Worm (Caenorhabditis elegans) whole organism, midembryonic: ENCODE data around the gene B0303.16.

Experiments used
- T22C8.4 ChIP-seq: fragments of 200-800 bp; sonication (Bioruptor generic); IDR thresholded peaks from 2 replicates; pipeline ENCODE4 v1.3.6; 2022; ENCODE audit warnings: missing genetic modification characterization, missing compliant biosample characterization
- cog-1 ChIP-seq: sonication (generic microtip); optimal IDR thresholded peaks from 2 replicates; lab custom pipeline; 2016; ENCODE audit warnings: missing genetic modification characterization, missing compliant biosample characterization
- flt-1 ChIP-seq: fragments of 200-800 bp; sonication (Bioruptor generic); IDR thresholded peaks from 2 replicates; pipeline ENCODE4 v1.3.6; 2022; ENCODE audit warnings: missing genetic modification characterization, missing compliant biosample characterization
- klf-2 ChIP-seq: fragments of 200-800 bp; sonication (Bioruptor generic); conservative IDR thresholded peaks from 2 replicates; pipeline ENCODE4 v1.3.6; 2022; ENCODE audit warnings: missing genetic modification reagents, missing genetic modification characterization, missing compliant biosample characterization
- med-1 ChIP-seq: sonication (generic microtip); optimal IDR thresholded peaks from 2 replicates; lab custom pipeline; 2017; ENCODE audit warnings: missing genetic modification characterization, mild to moderate bottlenecking, missing compliant biosample characterization, antibody characterized with exemption, missing genetic modification reagents; ENCODE audit not compliant: insufficient read depth
- ref-1 ChIP-seq: fragments of 200-800 bp; sonication (Bioruptor generic); conservative IDR thresholded peaks from 2 replicates; pipeline ENCODE4 v1.3.6; 2022; ENCODE audit warnings: missing genetic modification reagents, missing genetic modification characterization, missing compliant biosample characterization
- tab-1 ChIP-seq: fragments of 200-800 bp; sonication (Bioruptor generic); IDR thresholded peaks from 2 replicates; pipeline ENCODE4 v1.3.6; 2022; ENCODE audit warnings: missing genetic modification characterization, missing compliant biosample characterization
- ztf-23 ChIP-seq: fragments of 200-800 bp; sonication (Bioruptor generic); IDR thresholded peaks from 2 replicates; pipeline ENCODE4 v1.3.6; 2022; ENCODE audit warnings: missing genetic modification reagents, missing genetic modification characterization, missing compliant biosample characterization
- ztf-29 ChIP-seq: fragments of 200-800 bp; sonication (Bioruptor generic); IDR thresholded peaks from 2 replicates; pipeline ENCODE4 v1.3.6; 2022; ENCODE audit warnings: missing genetic modification reagents, missing genetic modification characterization, missing compliant biosample characterization

B0303.16 gene

DNA sequence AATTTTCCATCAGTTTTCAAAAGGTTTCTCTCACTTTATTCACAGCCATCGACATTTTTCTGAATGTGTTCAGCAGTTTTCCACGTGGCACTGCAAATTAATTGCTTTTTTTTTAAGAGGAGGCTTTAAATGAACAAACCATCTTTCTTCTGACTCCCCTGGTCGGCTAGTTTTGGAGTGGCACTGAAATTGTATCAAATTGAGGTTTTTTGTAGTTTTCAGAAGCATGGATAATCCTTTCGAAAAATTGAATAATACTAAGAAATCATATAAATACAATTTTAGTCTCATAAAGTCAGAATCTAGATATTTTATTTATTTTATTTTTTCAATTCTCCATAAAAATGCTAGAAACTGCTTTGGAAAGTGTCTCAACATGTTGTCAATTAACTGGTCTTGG is at the start of gene B0303.16:
TSS of gene B0303.16 (plus strand) at position 301 of the 400 bp plus-strand sequence.
- TF ChIP-seq tab-1 (no peak), ztf-23 (GFP tag; lab: Robert Waterston, UW) (no peak), flt-1 (GFP tag; lab: Robert Waterston, UW) (no peak), ztf-29 (GFP tag; lab: Robert Waterston, UW) (no peak), ref-1 (no peak), T22C8.4 (GFP tag; lab: Robert Waterston, UW) (no peak), med-1 (GFP tag; lab: Kevin White, UChicago) (no peak), klf-2 (no peak), cog-1 (tag; lab: Kevin White, UChicago) (no peak)

DNA sequence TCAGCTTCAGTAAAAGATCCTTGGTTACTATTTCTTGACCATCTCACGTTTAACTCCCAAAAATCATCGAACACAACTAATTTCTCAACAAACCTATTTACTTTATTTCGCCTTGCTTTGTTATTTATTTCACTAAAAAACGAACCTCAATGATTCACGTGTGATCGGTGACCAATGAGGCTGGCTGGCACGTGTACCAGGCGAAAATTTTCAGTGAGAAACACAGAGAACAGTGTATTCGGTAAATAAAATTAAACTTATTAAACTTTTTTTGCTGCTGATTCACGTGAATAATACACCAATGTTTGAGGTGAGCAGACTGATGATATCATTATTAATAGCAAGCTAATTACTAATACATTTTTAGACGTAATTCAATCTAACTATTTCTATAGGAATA is 49.5 kb upstream of the B0303.16 start:
- no peak for TF ChIP-seq ztf-29 (GFP tag; lab: Robert Waterston, UW)
- TF ChIP-seq med-1 (GFP tag; lab: Kevin White, UChicago): no peak
- TF ChIP-seq flt-1 (GFP tag; lab: Robert Waterston, UW): no peak
- no peak for TF ChIP-seq ref-1
- no peak for TF ChIP-seq tab-1
- no peak for TF ChIP-seq T22C8.4 (GFP tag; lab: Robert Waterston, UW)
- no peak for TF ChIP-seq ztf-23 (GFP tag; lab: Robert Waterston, UW)
- no peak for TF ChIP-seq klf-2
- no peak for TF ChIP-seq cog-1 (tag; lab: Kevin White, UChicago)

DNA sequence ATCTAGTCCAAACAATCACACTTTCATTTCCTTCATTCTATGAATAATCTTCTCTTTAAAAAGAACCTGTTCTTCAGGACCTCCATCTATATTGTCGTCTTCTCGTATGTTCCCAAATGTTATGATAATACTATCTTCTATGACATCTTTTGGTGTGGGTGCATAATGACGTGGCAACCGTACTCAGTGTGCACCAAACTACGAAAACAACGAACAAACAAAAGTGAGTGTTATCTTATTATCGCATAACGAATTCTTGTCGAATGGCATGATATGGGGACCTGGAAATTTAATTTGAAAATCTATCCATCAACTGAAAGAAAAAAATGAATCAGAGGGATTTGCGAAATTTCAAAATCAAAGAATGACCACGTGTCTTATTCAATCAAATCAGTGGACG is 48.8 kb upstream of the B0303.16 start:
- TF ChIP-seq flt-1 (GFP tag; lab: Robert Waterston, UW) (no peak), tab-1 (no peak), med-1 (GFP tag; lab: Kevin White, UChicago) (no peak), ztf-23 (GFP tag; lab: Robert Waterston, UW) (no peak), ref-1 (no peak), cog-1 (tag; lab: Kevin White, UChicago) (no peak), T22C8.4 (GFP tag; lab: Robert Waterston, UW) (no peak), ztf-29 (GFP tag; lab: Robert Waterston, UW) (no peak), klf-2 (no peak)

DNA sequence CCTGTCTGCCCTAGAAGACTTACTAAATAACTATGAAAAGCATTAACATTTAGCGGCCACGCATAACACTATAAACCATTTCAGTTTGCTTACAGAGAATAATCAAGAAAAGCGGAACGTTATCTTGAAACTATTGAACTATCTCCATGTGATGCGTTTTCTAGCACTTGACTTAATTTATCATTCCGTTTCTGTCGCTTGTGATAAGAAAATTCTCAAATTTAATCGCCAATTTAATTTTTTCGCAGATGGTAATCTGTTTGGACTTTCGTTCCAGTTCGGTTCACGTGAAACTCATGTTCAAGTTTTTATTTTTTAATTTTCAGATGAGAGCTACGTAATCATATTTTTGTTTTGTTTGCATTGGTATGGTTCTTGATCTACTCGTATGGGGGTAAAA is 47.9 kb upstream of the B0303.16 start:
- no peak for TF ChIP-seq ztf-23 (GFP tag; lab: Robert Waterston, UW)
- TF ChIP-seq ref-1: no peak
- no peak for TF ChIP-seq T22C8.4 (GFP tag; lab: Robert Waterston, UW)
- TF ChIP-seq ztf-29 (GFP tag; lab: Robert Waterston, UW): no peak
- no peak for TF ChIP-seq tab-1
- no peak for TF ChIP-seq klf-2
- TF ChIP-seq cog-1 (tag; lab: Kevin White, UChicago): no peak
- TF ChIP-seq med-1 (GFP tag; lab: Kevin White, UChicago): no peak
- no peak for TF ChIP-seq flt-1 (GFP tag; lab: Robert Waterston, UW)

DNA sequence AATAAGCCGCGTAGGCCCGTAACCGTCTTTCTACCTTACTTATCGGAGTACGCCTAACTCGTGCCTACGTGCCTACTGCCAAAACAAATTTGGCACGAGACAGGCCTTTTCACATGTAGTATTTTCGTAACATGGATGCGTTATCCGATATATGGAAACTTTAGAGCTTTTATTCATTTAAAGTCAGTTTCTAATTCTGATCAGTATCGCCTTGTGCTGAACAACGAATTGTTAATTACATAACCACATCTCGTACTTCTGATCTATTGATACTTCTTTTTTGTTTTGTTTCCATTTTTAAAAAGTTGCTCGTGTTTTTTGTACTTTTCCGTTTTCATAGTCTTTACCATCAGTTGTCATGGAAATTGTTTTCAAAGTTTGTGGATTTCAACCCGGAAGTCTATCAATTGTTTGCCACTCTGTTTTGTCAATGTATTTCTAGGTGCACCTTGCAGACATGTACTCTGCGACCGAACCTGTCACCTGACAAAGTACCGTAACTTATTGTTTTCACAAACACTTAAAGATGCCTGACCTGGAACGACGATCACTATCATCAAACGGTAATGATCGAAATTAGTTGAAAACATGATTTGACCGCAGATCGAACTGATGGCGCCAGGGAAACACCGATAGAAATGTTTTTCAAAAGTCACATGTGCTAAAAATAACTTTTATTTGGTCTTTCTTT is 47.0 kb upstream of the B0303.16 start:
- no peak for TF ChIP-seq ztf-23 (GFP tag; lab: Robert Waterston, UW)
- TF ChIP-seq ref-1: no peak
- no peak for TF ChIP-seq cog-1 (tag; lab: Kevin White, UChicago)
- TF ChIP-seq ztf-29 (GFP tag; lab: Robert Waterston, UW): no peak
- no peak for TF ChIP-seq med-1 (GFP tag; lab: Kevin White, UChicago)
- TF ChIP-seq T22C8.4 (GFP tag; lab: Robert Waterston, UW): no peak
- no peak for TF ChIP-seq tab-1
- no peak for TF ChIP-seq klf-2
- TF ChIP-seq flt-1 (GFP tag; lab: Robert Waterston, UW): no peak

DNA sequence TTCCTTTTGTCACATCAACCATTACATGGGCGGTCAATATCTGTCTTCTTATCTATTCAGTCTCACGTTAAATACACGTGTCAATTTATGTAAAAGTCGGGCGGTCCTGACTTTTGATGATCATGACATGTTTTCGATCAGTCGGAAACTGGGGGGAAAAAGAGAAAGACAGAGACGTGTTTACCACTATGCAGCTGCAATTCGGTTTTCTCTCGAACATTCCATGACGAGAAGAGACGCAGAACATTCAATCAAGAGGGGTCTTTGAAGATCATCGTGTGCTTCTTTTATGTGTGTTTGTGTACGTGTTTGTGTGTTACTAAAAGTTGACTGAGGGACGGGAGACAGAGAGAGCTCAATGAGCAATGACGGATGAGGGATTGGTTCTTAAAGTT is 46.5 kb upstream of the B0303.16 start:
- TF ChIP-seq cog-1 (tag; lab: Kevin White, UChicago) (no peak), T22C8.4 (GFP tag; lab: Robert Waterston, UW) (no peak), ref-1 (no peak), tab-1 (no peak), med-1 (GFP tag; lab: Kevin White, UChicago) (no peak), ztf-23 (GFP tag; lab: Robert Waterston, UW) (no peak), ztf-29 (GFP tag; lab: Robert Waterston, UW) (no peak), flt-1 (GFP tag; lab: Robert Waterston, UW) (no peak), klf-2 (no peak)

DNA sequence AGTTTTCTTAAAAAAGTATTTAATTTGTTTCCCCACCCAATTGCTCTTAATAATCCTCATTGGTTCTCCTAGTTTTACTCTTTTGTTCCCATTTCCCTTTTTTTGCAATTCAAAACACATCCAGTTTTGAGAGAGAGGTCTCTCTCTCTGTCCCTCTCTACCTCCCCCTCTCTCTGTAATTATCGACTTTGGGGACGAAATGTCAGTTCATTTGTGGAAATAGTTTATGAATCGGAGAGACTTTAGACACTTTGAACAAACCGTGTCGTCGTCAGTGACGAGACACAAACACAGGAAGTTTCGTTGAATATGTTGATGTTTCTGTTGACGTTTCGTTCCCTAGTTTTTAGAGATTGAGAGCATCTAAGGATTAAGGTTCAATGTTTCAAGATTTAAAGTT is 41.7 kb upstream of the B0303.16 start:
- no peak for TF ChIP-seq ref-1
- TF ChIP-seq ztf-29 (GFP tag; lab: Robert Waterston, UW): no peak
- no peak for TF ChIP-seq flt-1 (GFP tag; lab: Robert Waterston, UW)
- TF ChIP-seq klf-2: no peak
- TF ChIP-seq ztf-23 (GFP tag; lab: Robert Waterston, UW): no peak
- no peak for TF ChIP-seq med-1 (GFP tag; lab: Kevin White, UChicago)
- TF ChIP-seq cog-1 (tag; lab: Kevin White, UChicago): no peak
- no peak for TF ChIP-seq T22C8.4 (GFP tag; lab: Robert Waterston, UW)
- TF ChIP-seq tab-1: no peak

DNA sequence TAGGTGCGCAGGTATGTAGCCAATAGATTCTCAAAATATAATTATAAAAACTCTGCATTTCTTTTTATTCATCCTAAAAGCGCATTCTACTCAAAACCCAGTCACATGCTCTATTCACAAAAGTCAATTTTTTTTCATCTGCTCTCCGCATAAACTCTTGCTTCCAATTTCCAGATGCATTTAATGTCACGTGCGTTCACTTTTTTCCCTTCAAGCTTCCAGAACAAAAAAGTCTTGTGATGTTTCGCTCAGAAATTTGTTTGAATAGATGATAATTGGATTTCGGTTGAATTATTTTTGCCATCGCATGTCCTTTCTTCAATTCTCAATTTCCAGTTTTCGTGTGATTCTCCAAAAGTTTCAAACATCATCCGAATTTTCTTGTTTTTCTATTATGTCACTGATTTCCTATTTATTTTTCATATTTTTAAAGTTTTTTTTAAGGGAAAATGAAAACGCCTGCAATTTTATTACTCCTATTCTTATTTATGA is 39.9 kb upstream of the B0303.16 start, which contains the start of gene F22B7.1:
TSS of gene F22B7.1 (plus strand) at position 442 of the 492 bp plus-strand sequence.
- TF ChIP-seq ztf-23 (GFP tag; lab: Robert Waterston, UW) (no peak), med-1 (GFP tag; lab: Kevin White, UChicago) (no peak), ref-1 (no peak), cog-1 (tag; lab: Kevin White, UChicago) (no peak), tab-1 (no peak), ztf-29 (GFP tag; lab: Robert Waterston, UW) (no peak), klf-2 (no peak), flt-1 (GFP tag; lab: Robert Waterston, UW) (no peak), T22C8.4 (GFP tag; lab: Robert Waterston, UW) (no peak)

DNA sequence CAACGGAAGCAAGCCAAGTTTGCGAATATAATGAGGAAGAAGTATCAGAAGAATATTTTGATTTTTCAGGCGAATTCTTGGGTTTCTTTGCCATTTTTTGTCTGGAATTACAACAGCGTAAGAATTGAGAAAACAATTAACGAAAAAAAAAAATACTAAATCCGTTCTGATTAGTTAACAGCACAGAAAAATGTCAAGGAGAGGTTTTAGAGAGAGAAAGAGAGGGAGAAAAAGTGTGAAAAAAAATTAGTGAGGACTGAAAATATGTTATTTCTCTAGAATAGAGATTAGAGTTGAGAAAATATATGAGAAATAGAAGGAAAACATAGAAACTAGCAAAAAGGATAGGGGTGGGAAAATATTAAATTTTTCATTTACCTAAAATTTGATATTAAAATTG is 37.5 kb upstream of the B0303.16 start, which contains the start of gene dpy-19:
TSS of gene dpy-19 (minus strand) at position 101 of the 400 bp plus-strand sequence.
- TF ChIP-seq cog-1 (tag; lab: Kevin White, UChicago) (no peak), klf-2 (no peak), T22C8.4 (GFP tag; lab: Robert Waterston, UW) (no peak), med-1 (GFP tag; lab: Kevin White, UChicago) (no peak), ztf-29 (GFP tag; lab: Robert Waterston, UW) (no peak), ref-1 (no peak), ztf-23 (GFP tag; lab: Robert Waterston, UW) (no peak), flt-1 (GFP tag; lab: Robert Waterston, UW) (no peak), tab-1 (no peak)
